Worm (Caenorhabditis elegans): ENCODE results near the gene F31D4.2.

ce11 chrV:20797918-20798317, 47.4 kb downstream of the F31D4.2 start, which contains the start of gene sdf-9:
- TF ChIP-seq ama-1 (optimal IDR thresholded peaks at IDR 0.05) (no peak), aly-1 (tag; optimal IDR thresholded peaks at IDR 0.05) (no peak), hmbx-1 (tag; optimal IDR thresholded peaks at IDR 0.05) (no peak), ets-7 (tag; optimal IDR thresholded peaks at IDR 0.05) (no peak), tbx-11 (GFP tag; IDR thresholded peaks at IDR 0.05) (no peak), flt-1 (GFP tag; IDR thresholded peaks at IDR 0.05) (no peak), B0310.2 (tag; optimal IDR thresholded peaks at IDR 0.05) (no peak), scrt-1 (GFP tag; IDR thresholded peaks at IDR 0.05) (no peak), hmg-4 (GFP tag; optimal IDR thresholded peaks at IDR 0.05) (no peak), sea-1 (GFP tag; conservative IDR thresholded peaks at IDR 0.05) (no peak), ceh-13 (GFP tag; optimal IDR thresholded peaks at IDR 0.05) (no peak), tbx-37 (GFP tag; conservative IDR thresholded peaks at IDR 0.05) (no peak), hnd-1 (tag; optimal IDR thresholded peaks at IDR 0.05) (no peak)

Measured in whole organism, early embryonic.